Worm (Caenorhabditis elegans) whole organism, L2 larva: ENCODE results near the gene cld-1.

Source experiments
- C34F6.9 ChIP-seq: fragments of 150-350 bp; optimal IDR thresholded peaks from 2 replicates; lab custom pipeline; 2014; ENCODE audit warnings: missing biosample characterization, missing genetic modification characterization
- F13H6.1 ChIP-seq: sonication (generic microtip); optimal IDR thresholded peaks from 2 replicates; lab custom pipeline; 2016; ENCODE audit warnings: missing genetic modification characterization, missing compliant biosample characterization
- ZK546.5 ChIP-seq: sonication (generic microtip); optimal IDR thresholded peaks from 2 replicates; lab custom pipeline; 2017; ENCODE audit warnings: missing biosample characterization, missing genetic modification characterization
- ceh-16 ChIP-seq: fragments of 150-350 bp; optimal IDR thresholded peaks from 2 replicates; lab custom pipeline; 2014; ENCODE audit warnings: missing biosample characterization, missing genetic modification characterization
- lsy-2 ChIP-seq, 2 experiments: fragments of 150-350 bp in 1 of 2; sonication (generic microtip) in 1 of 2; optimal IDR thresholded peaks; 2 replicates each; lab custom pipeline; 2014 to 2017; ENCODE audit warnings: missing biosample characterization in 2 of 2, missing genetic modification characterization in 2 of 2
- nhr-11 ChIP-seq: fragments of 150-350 bp; optimal IDR thresholded peaks from 2 replicates; lab custom pipeline; 2014; ENCODE audit warnings: missing biosample characterization, missing genetic modification characterization
- nhr-12 ChIP-seq: fragments of 150-350 bp; optimal IDR thresholded peaks from 2 replicates; lab custom pipeline; 2014; ENCODE audit warnings: missing biosample characterization, missing genetic modification characterization
- nhr-237 ChIP-seq: fragments of 150-350 bp; optimal IDR thresholded peaks from 2 replicates; lab custom pipeline; 2014; ENCODE audit warnings: missing biosample characterization, missing genetic modification characterization
- sma-9 ChIP-seq, 2 experiments: fragments of 150-350 bp in 1 of 2; sonication (generic microtip) in 1 of 2; optimal IDR thresholded peaks; 2 replicates each; lab custom pipeline; 2014 to 2016; ENCODE audit warnings: missing genetic modification characterization in 2 of 2, mild to moderate bottlenecking in 1 of 2, missing biosample characterization in 1 of 2, missing compliant biosample characterization in 1 of 2, missing genetic modification reagents in 1 of 2, moderate library complexity in 1 of 2
- snpc-4 ChIP-seq: fragments of 150-350 bp; optimal IDR thresholded peaks from 2 replicates; lab custom pipeline; 2014; ENCODE audit warnings: missing biosample characterization, missing genetic modification characterization
- unc-62 ChIP-seq: fragments of 150-350 bp; optimal IDR thresholded peaks from 2 replicates; lab custom pipeline; 2014; ENCODE audit warnings: missing biosample characterization, missing genetic modification reagents, missing genetic modification characterization
- zag-1 ChIP-seq: fragments of 150-350 bp; optimal IDR thresholded peaks from 2 replicates; lab custom pipeline; 2014; ENCODE audit warnings: missing biosample characterization, missing genetic modification characterization
- ztf-11 ChIP-seq: sonication (generic microtip); optimal IDR thresholded peaks from 2 replicates; lab custom pipeline; 2017; ENCODE audit warnings: missing biosample characterization, missing genetic modification characterization
- ztf-4 ChIP-seq: fragments of 150-350 bp; optimal IDR thresholded peaks from 2 replicates; lab custom pipeline; 2014; ENCODE audit warnings: missing biosample characterization, missing genetic modification characterization

ce11 chrIV:12914532-12915019 is 21.5 kb downstream of the cld-1 start, which contains the start of gene irg-6:
- TF ChIP-seq nhr-11 (no peak), zag-1 (tag; lab: Kevin White, UChicago) (no peak), snpc-4 (no peak), lsy-2 (tag; optimal IDR thresholded peaks at IDR 0.05; lab: Kevin White, UChicago) (no peak), ceh-16 (no peak), ztf-11 (tag; lab: Kevin White, UChicago) (no peak), C34F6.9 (tag; lab: Kevin White, UChicago) (no peak), sma-9 (GFP tag; optimal IDR thresholded peaks at IDR 0.05; lab: Kevin White, UChicago) (no peak), sma-9 (tag; optimal IDR thresholded peaks at IDR 0.05; lab: Kevin White, UChicago) (no peak), F13H6.1 (tag; lab: Kevin White, UChicago) (no peak), ZK546.5 (no peak), nhr-12 (tag; lab: Kevin White, UChicago) (no peak), nhr-237 (tag; lab: Kevin White, UChicago) (no peak), unc-62 (GFP tag; lab: Kevin White, UChicago) (no peak), ztf-4 (tag; lab: Kevin White, UChicago) (no peak)
